Worm (Caenorhabditis elegans) whole organism, midembryonic: ENCODE results near the gene C03E10.3.

ENCODE experiments used
- T22C8.4 ChIP-seq: fragments of 200-800 bp; sonication (Bioruptor generic); IDR thresholded peaks from 2 replicates; pipeline ENCODE4 v1.3.6; 2022; ENCODE audit warnings: missing genetic modification characterization, missing compliant biosample characterization
- cog-1 ChIP-seq: sonication (generic microtip); optimal IDR thresholded peaks from 2 replicates; lab custom pipeline; 2016; ENCODE audit warnings: missing genetic modification characterization, missing compliant biosample characterization
- flt-1 ChIP-seq: fragments of 200-800 bp; sonication (Bioruptor generic); IDR thresholded peaks from 2 replicates; pipeline ENCODE4 v1.3.6; 2022; ENCODE audit warnings: missing genetic modification characterization, missing compliant biosample characterization
- ref-1 ChIP-seq: fragments of 200-800 bp; sonication (Bioruptor generic); conservative IDR thresholded peaks from 2 replicates; pipeline ENCODE4 v1.3.6; 2022; ENCODE audit warnings: missing genetic modification reagents, missing genetic modification characterization, missing compliant biosample characterization
- ztf-23 ChIP-seq: fragments of 200-800 bp; sonication (Bioruptor generic); IDR thresholded peaks from 2 replicates; pipeline ENCODE4 v1.3.6; 2022; ENCODE audit warnings: missing genetic modification reagents, missing genetic modification characterization, missing compliant biosample characterization

DNA sequence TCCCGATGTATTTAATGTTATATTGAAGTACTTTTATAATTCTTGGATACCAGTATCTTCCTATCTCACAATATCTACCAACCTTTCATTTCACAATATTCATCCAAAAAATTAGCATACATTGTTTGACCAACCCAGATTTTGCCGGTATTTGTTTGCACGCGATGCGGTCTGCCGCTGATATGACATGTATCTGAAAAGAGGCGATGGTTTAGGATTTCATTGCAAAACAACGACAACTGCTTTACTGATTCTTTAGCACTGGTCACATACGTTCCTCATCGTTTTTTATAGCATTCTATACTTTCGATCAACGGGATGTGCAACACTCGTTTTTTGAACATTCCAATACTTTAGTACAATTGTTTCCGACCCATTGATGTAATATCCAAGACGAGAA lies 38.4 kb upstream of the C03E10.3 start, which contains the start of gene mam-4:
- TF ChIP-seq ref-1 (no peak), flt-1 (GFP tag; lab: Robert Waterston, UW) (no peak), ztf-23 (GFP tag; lab: Robert Waterston, UW) (no peak), cog-1 (tag; lab: Kevin White, UChicago) (no peak), T22C8.4 (GFP tag; lab: Robert Waterston, UW) (no peak)
